Fruit fly (Drosophila melanogaster) whole organism, embryonic: ENCODE results near the gene Shc.

Experiments used
- ATbp ChIP-seq: fragments of 200-800 bp; sonication (Bioruptor generic); optimal IDR thresholded peaks from 2 replicates; lab custom pipeline; 2017; ENCODE audit warnings: missing biosample characterization, mild to moderate bottlenecking, missing genetic modification characterization, missing genetic modification reagents
- Ada2b ChIP-seq: fragments of 200-800 bp; sonication (Bioruptor generic); IDR thresholded peaks from 2 replicates; pipeline ENCODE4 v1.3.6; 2022; ENCODE audit warnings: missing biosample characterization, missing genetic modification characterization
- CG13894 ChIP-seq: fragments of 200-800 bp; sonication (Bioruptor generic); optimal IDR thresholded peaks from 3 replicates; lab custom pipeline; 2018; ENCODE audit warnings: missing biosample characterization, mild to moderate bottlenecking, missing genetic modification characterization, moderate library complexity
- CG15073 ChIP-seq: fragments of 200-800 bp; sonication (Bioruptor generic); optimal IDR thresholded peaks from 2 replicates; lab custom pipeline; 2016; ENCODE audit warnings: missing biosample characterization, missing genetic modification characterization
- CG15601 ChIP-seq: fragments of 200-800 bp; sonication (Bioruptor generic); optimal IDR thresholded peaks from 3 replicates; lab custom pipeline; 2019; ENCODE audit warnings: missing biosample characterization, mild to moderate bottlenecking, missing genetic modification characterization, moderate library complexity
- CG1792 ChIP-seq: fragments of 200-800 bp; sonication (Bioruptor generic); optimal IDR thresholded peaks from 2 replicates; lab custom pipeline; 2016; ENCODE audit warnings: missing biosample characterization, missing genetic modification characterization
- CG2678 ChIP-seq: fragments of 200-800 bp; sonication (Bioruptor generic); optimal IDR thresholded peaks from 3 replicates; lab custom pipeline; 2019; ENCODE audit warnings: missing biosample characterization, mild to moderate bottlenecking, missing genetic modification characterization, moderate library complexity
- CG31441 ChIP-seq: fragments of 200-800 bp; sonication (Bioruptor generic); IDR thresholded peaks from 2 replicates; pipeline ENCODE4 v1.3.6; 2022; ENCODE audit warnings: missing biosample characterization, missing genetic modification characterization
- CG33213 ChIP-seq: fragments of 200-800 bp; sonication (Bioruptor generic); optimal IDR thresholded peaks from 3 replicates; lab custom pipeline; 2016; ENCODE audit warnings: missing biosample characterization, missing genetic modification characterization
- CG3847 ChIP-seq: fragments of 200-800 bp; sonication (Bioruptor generic); IDR thresholded peaks from 2 replicates; pipeline ENCODE4 v1.3.6; 2022; ENCODE audit warnings: missing biosample characterization, missing genetic modification characterization
- CG6254 ChIP-seq: fragments of 200-800 bp; sonication (Bioruptor generic); optimal IDR thresholded peaks from 3 replicates; lab custom pipeline; 2017; ENCODE audit warnings: mild to moderate bottlenecking, missing biosample characterization, missing genetic modification reagents, missing genetic modification characterization
- CG6854 ChIP-seq: fragments of 200-800 bp; sonication (Bioruptor generic); optimal IDR thresholded peaks from 3 replicates; lab custom pipeline; 2017; ENCODE audit warnings: missing biosample characterization, mild to moderate bottlenecking, missing genetic modification characterization
- CG7556 ChIP-seq: fragments of 200-800 bp; sonication (Bioruptor generic); optimal IDR thresholded peaks from 2 replicates; lab custom pipeline; 2017; ENCODE audit warnings: missing biosample characterization, mild to moderate bottlenecking, missing genetic modification characterization
- Dll ChIP-seq: fragments of 200-800 bp; sonication (Bioruptor generic); IDR thresholded peaks from 4 replicates; pipeline ENCODE4 v1.3.6; 2022; ENCODE audit warnings: missing biosample characterization, missing genetic modification characterization; ENCODE audit not compliant: partially characterized antibody
- Dref ChIP-seq: fragments of 200-800 bp; sonication (Bioruptor generic); IDR thresholded peaks from 2 replicates; pipeline ENCODE4 v1.3.6; 2022; ENCODE audit warnings: missing biosample characterization, missing genetic modification characterization
- Drgx ChIP-seq: fragments of 200-800 bp; sonication (Bioruptor generic); IDR thresholded peaks from 2 replicates; pipeline ENCODE4 v1.3.6; 2022; ENCODE audit warnings: missing biosample characterization, missing genetic modification characterization
- E2f1 ChIP-seq: fragments of 200-800 bp; sonication (Bioruptor generic); IDR thresholded peaks from 2 replicates; pipeline ENCODE4 v1.3.6; 2022; ENCODE audit warnings: missing biosample characterization, missing genetic modification characterization
- Gug ChIP-seq: fragments of 200-800 bp; sonication (Bioruptor generic); IDR thresholded peaks from 4 replicates; pipeline ENCODE4 v1.3.6; 2022; ENCODE audit warnings: missing biosample characterization, missing genetic modification characterization
- HLH4C ChIP-seq: fragments of 200-800 bp; sonication (Bioruptor generic); IDR thresholded peaks from 3 replicates; pipeline ENCODE4 v1.3.6; 2022; ENCODE audit warnings: missing biosample characterization, missing genetic modification characterization; ENCODE audit not compliant: partially characterized antibody
- HLHmδ ChIP-seq: fragments of 200-800 bp; sonication (Bioruptor generic); optimal IDR thresholded peaks from 2 replicates; lab custom pipeline; 2018; ENCODE audit warnings: missing biosample characterization, mild to moderate bottlenecking, missing genetic modification characterization, moderate library complexity
- Hr39 ChIP-seq: fragments of >200 bp; optimal IDR thresholded peaks from 2 replicates; lab custom pipeline; 2017
- Hr78 ChIP-seq, 2 experiments: fragments of 200-800 bp in 1 of 2; fragments of >200 bp in 1 of 2; sonication (Bioruptor generic) in 1 of 2; optimal IDR thresholded peaks; 2 replicates each; lab custom pipeline; 2017 to 2019; ENCODE audit warnings: missing biosample characterization in 2 of 2, missing genetic modification characterization in 2 of 2, mild to moderate bottlenecking in 1 of 2, moderate library complexity in 1 of 2
- Mad ChIP-seq: fragments of 200-800 bp; sonication (Bioruptor generic); optimal IDR thresholded peaks from 2 replicates; lab custom pipeline; 2016; ENCODE audit warnings: missing biosample characterization, missing genetic modification characterization
- Rx ChIP-seq: fragments of 200-800 bp; sonication (Bioruptor generic); IDR thresholded peaks from 2 replicates; pipeline ENCODE4 v1.3.6; 2022; ENCODE audit warnings: missing biosample characterization, missing genetic modification characterization
- Taf1 ChIP-seq: fragments of 200-800 bp; sonication (Bioruptor generic); IDR thresholded peaks from 2 replicates; pipeline ENCODE4 v1.3.6; 2022; ENCODE audit warnings: missing biosample characterization, missing genetic modification characterization
- abd-A ChIP-seq: fragments of 200-800 bp; sonication (Bioruptor generic); optimal IDR thresholded peaks from 3 replicates; lab custom pipeline; 2019; ENCODE audit warnings: missing biosample characterization, mild to moderate bottlenecking, missing genetic modification characterization, moderate library complexity
- bbx ChIP-seq: fragments of 200-800 bp; sonication (Bioruptor generic); IDR thresholded peaks from 2 replicates; pipeline ENCODE4 v1.3.6; 2022; ENCODE audit warnings: missing biosample characterization, missing genetic modification characterization; ENCODE audit not compliant: partially characterized antibody
- crc ChIP-seq: fragments of 200-800 bp; sonication (Bioruptor generic); optimal IDR thresholded peaks from 2 replicates; lab custom pipeline; 2016; ENCODE audit warnings: missing biosample characterization, missing genetic modification characterization
- dm ChIP-seq: fragments of 200-800 bp; sonication (Bioruptor generic); optimal IDR thresholded peaks from 3 replicates; lab custom pipeline; 2016; ENCODE audit warnings: missing biosample characterization, missing genetic modification characterization
- emc ChIP-seq: fragments of 200-800 bp; sonication (Bioruptor generic); optimal IDR thresholded peaks from 2 replicates; lab custom pipeline; 2016; ENCODE audit warnings: missing biosample characterization, missing genetic modification characterization
- exex ChIP-seq: fragments of 200-800 bp; sonication (Bioruptor generic); optimal IDR thresholded peaks from 4 replicates; lab custom pipeline; 2018; ENCODE audit warnings: missing biosample characterization, mild to moderate bottlenecking, missing genetic modification characterization, moderate library complexity
- fru ChIP-seq: fragments of >200 bp; optimal IDR thresholded peaks from 2 replicates; lab custom pipeline; 2017
- gcm ChIP-seq: fragments of 200-800 bp; sonication (Bioruptor generic); optimal IDR thresholded peaks from 2 replicates; lab custom pipeline; 2019; ENCODE audit warnings: missing biosample characterization, mild to moderate bottlenecking, missing genetic modification characterization, moderate library complexity
- gsb ChIP-seq: fragments of 200-800 bp; sonication (Bioruptor generic); IDR thresholded peaks from 2 replicates; pipeline ENCODE4 v1.3.6; 2022; ENCODE audit warnings: missing biosample characterization, missing genetic modification characterization
- h ChIP-seq: fragments of >200 bp; optimal IDR thresholded peaks from 2 replicates; lab custom pipeline; 2017
- hbn ChIP-seq: fragments of 200-800 bp; sonication (Bioruptor generic); IDR thresholded peaks from 2 replicates; pipeline ENCODE4 v1.3.6; 2022; ENCODE audit warnings: missing biosample characterization, missing genetic modification characterization; ENCODE audit not compliant: partially characterized antibody
- kah ChIP-seq: fragments of 200-800 bp; sonication (Bioruptor generic); optimal IDR thresholded peaks from 2 replicates; lab custom pipeline; 2018; ENCODE audit warnings: missing biosample characterization, mild to moderate bottlenecking, missing genetic modification characterization
- mirr ChIP-seq: fragments of 200-800 bp; sonication (Bioruptor generic); optimal IDR thresholded peaks from 3 replicates; lab custom pipeline; 2018; ENCODE audit warnings: missing biosample characterization, mild to moderate bottlenecking, missing genetic modification characterization
- oc ChIP-seq: fragments of 200-800 bp; sonication (Bioruptor generic); optimal IDR thresholded peaks from 2 replicates; lab custom pipeline; 2018; ENCODE audit warnings: missing biosample characterization, mild to moderate bottlenecking, missing genetic modification characterization, moderate library complexity
- pho ChIP-seq: fragments of 200-800 bp; sonication (Bioruptor generic); optimal IDR thresholded peaks from 2 replicates; lab custom pipeline; 2016; ENCODE audit warnings: missing biosample characterization, missing genetic modification characterization
- pnt ChIP-seq: fragments of 200-800 bp; sonication (Bioruptor generic); optimal IDR thresholded peaks from 3 replicates; lab custom pipeline; 2016; ENCODE audit warnings: missing biosample characterization, missing genetic modification characterization
- pros ChIP-seq: fragments of 200-800 bp; sonication (Bioruptor generic); optimal IDR thresholded peaks from 3 replicates; lab custom pipeline; 2019; ENCODE audit warnings: missing biosample characterization, mild to moderate bottlenecking, missing genetic modification characterization, moderate library complexity
- seq ChIP-seq: fragments of 200-800 bp; sonication (Bioruptor generic); IDR thresholded peaks from 2 replicates; pipeline ENCODE4 v1.3.6; 2022; ENCODE audit warnings: missing biosample characterization, missing genetic modification characterization
- tio ChIP-seq: fragments of 200-800 bp; sonication (Bioruptor generic); optimal IDR thresholded peaks from 2 replicates; lab custom pipeline; 2017; ENCODE audit warnings: missing biosample characterization, missing genetic modification characterization, inconsistent platforms
- trh ChIP-seq: fragments of 200-800 bp; sonication (Bioruptor generic); optimal IDR thresholded peaks from 2 replicates; lab custom pipeline; 2016; ENCODE audit warnings: missing biosample characterization, missing genetic modification characterization
- tup ChIP-seq: fragments of 200-800 bp; sonication (Bioruptor generic); optimal IDR thresholded peaks from 2 replicates; lab custom pipeline; 2016; ENCODE audit warnings: missing biosample characterization, mild to moderate bottlenecking, missing genetic modification characterization, moderate library complexity
- vfl ChIP-seq: fragments of 200-800 bp; sonication (Bioruptor generic); optimal IDR thresholded peaks from 2 replicates; lab custom pipeline; 2016; ENCODE audit warnings: missing biosample characterization, missing genetic modification characterization
- wdn ChIP-seq: fragments of 200-800 bp; sonication (Bioruptor generic); IDR thresholded peaks from 2 replicates; pipeline ENCODE4 v1.3.6; 2022; ENCODE audit warnings: missing biosample characterization, missing genetic modification characterization
- yki ChIP-seq: fragments of >200 bp; optimal IDR thresholded peaks from 3 replicates; lab custom pipeline; 2018
- z ChIP-seq: fragments of 200-800 bp; sonication (Bioruptor generic); IDR thresholded peaks from 3 replicates; pipeline ENCODE4 v1.3.6; 2022; ENCODE audit warnings: missing biosample characterization, missing genetic modification characterization
- zen2 ChIP-seq: fragments of 200-800 bp; sonication (Bioruptor generic); IDR thresholded peaks from 3 replicates; pipeline ENCODE4 v1.3.6; 2022; ENCODE audit warnings: missing biosample characterization, missing genetic modification characterization; ENCODE audit not compliant: partially characterized antibody
- zfh1 ChIP-seq: fragments of 200-800 bp; sonication (Bioruptor generic); IDR thresholded peaks from 3 replicates; pipeline ENCODE4 v1.3.6; 2022; ENCODE audit warnings: missing biosample characterization, missing genetic modification characterization

The Shc gene

dm6 chr3L:9457619-9458092 is 30.8 kb downstream of the Shc start, which contains the start of gene CG3437 (continued):
- TF ChIP-seq zen2 (GFP tag; lab: Robert Waterston, UW) (no peak), gsb (GFP tag; lab: Robert Waterston, UW) (peak; percentile 99), oc (tag; lab: Kevin White, UChicago) (peak; percentile 98), CG3847 (GFP tag; lab: Robert Waterston, UW) (peak; percentile 99), Drgx (GFP tag; lab: Robert Waterston, UW) (peak; percentile 100), Mad (peak; percentile 98), hbn (GFP tag; lab: Robert Waterston, UW) (no peak; the same call in 1 of the 2 replicates), HLHmδ (GFP tag; lab: Kevin White, UChicago) (no peak), seq (GFP tag; lab: Robert Waterston, UW) (peak; percentile 99), Dll (GFP tag; lab: Robert Waterston, UW) (peak; percentile 61; the same call in 3 of the 4 replicates), yki (lab: Kevin White, UChicago) (no peak), fru (lab: Kevin White, UChicago) (no peak), zfh1 (peak; percentile 100), h (no peak), bbx (GFP tag; lab: Robert Waterston, UW) (0 out of 2 replicates have a peak, but pooled peaks have one; percentile 44), CG7556 (GFP tag; lab: Kevin White, UChicago) (peak; percentile 98), CG15073 (GFP tag; lab: Kevin White, UChicago) (peak; percentile 89), exex (peak; percentile 93), trh (peak; percentile 93), ATbp (GFP tag; lab: Kevin White, UChicago) (peak; percentile 98), CG6254 (peak; percentile 96), tup (peak; percentile 97), CG15601 (tag; lab: Kevin White, UChicago) (peak; percentile 97), Ada2b (GFP tag; lab: Robert Waterston, UW) (peak; percentile 99), Hr39 (lab: Kevin White, UChicago) (no peak), z (GFP tag; lab: Robert Waterston, UW) (peak; percentile 82), CG1792 (GFP tag; lab: Kevin White, UChicago) (peak; percentile 97), abd-A (peak; percentile 87), Dref (GFP tag; lab: Robert Waterston, UW) (peak; percentile 51), CG13894 (peak; percentile 99), pros (GFP tag; lab: Kevin White, UChicago) (peak; percentile 76), Rx (GFP tag; lab: Robert Waterston, UW) (peak; percentile 100), vfl (peak; percentile 97), Hr78 (GFP tag; optimal IDR thresholded peaks at IDR 0.05; lab: Kevin White, UChicago) (peak in 1 of 2 experiments; percentile 86), wdn (GFP tag; lab: Robert Waterston, UW) (peak; percentile 98), CG2678 (tag; lab: Kevin White, UChicago) (peak; percentile 99), HLH4C (GFP tag; lab: Robert Waterston, UW) (0 out of 3 replicates have a peak, but pooled peaks have one; percentile 40), CG33213 (peak; percentile 98), CG6854 (GFP tag; lab: Kevin White, UChicago) (peak; percentile 98), gcm (GFP tag; lab: Kevin White, UChicago) (peak; percentile 97), pnt (GFP tag; lab: Kevin White, UChicago) (peak; percentile 99), CG31441 (GFP tag; lab: Robert Waterston, UW) (peak; percentile 98), crc (GFP tag; lab: Kevin White, UChicago) (peak; percentile 95), pho (GFP tag; lab: Kevin White, UChicago) (peak; percentile 98), kah (GFP tag; lab: Kevin White, UChicago) (peak; percentile 97), E2f1 (GFP tag; lab: Robert Waterston, UW) (peak; percentile 99), mirr (GFP tag; lab: Kevin White, UChicago) (peak; percentile 99), Gug (GFP tag; lab: Robert Waterston, UW) (peak; percentile 99), tio (GFP tag; lab: Kevin White, UChicago) (peak; percentile 98), dm (GFP tag; lab: Kevin White, UChicago) (peak; percentile 95), emc (GFP tag; lab: Kevin White, UChicago) (peak; percentile 97), Taf1 (GFP tag; lab: Robert Waterston, UW) (peak; percentile 97)
